Worm (Caenorhabditis elegans): ENCODE measurements around the gene F54D12.7.

ce11 chrII:1372138-1372537 is 13.0 kb downstream of the F54D12.7 start:
- no peak for TF ChIP-seq unc-62 (GFP tag; optimal IDR thresholded peaks at IDR 0.05)
- TF ChIP-seq dpff-1 (tag; optimal IDR thresholded peaks at IDR 0.05) = no peak
- TF ChIP-seq C17E4.6 (GFP tag; IDR thresholded peaks at IDR 0.05) = no peak
- no peak for TF ChIP-seq pha-4 (tag; optimal IDR thresholded peaks at IDR 0.05)
- no peak for TF ChIP-seq Y79H2A.3 (GFP tag; conservative IDR thresholded peaks at IDR 0.05)
- no peak for TF ChIP-seq snpc-4 (GFP tag; optimal IDR thresholded peaks at IDR 0.05)
- TF ChIP-seq snpc-4 (tag; optimal IDR thresholded peaks at IDR 0.05) = no peak
- no peak for TF ChIP-seq sptf-2 (GFP tag; optimal IDR thresholded peaks at IDR 0.05)
- no peak for TF ChIP-seq hlh-12 (tag; optimal IDR thresholded peaks at IDR 0.05)
